Fruit fly (Drosophila melanogaster): ENCODE measurements around the gene CG32017.

DNA sequence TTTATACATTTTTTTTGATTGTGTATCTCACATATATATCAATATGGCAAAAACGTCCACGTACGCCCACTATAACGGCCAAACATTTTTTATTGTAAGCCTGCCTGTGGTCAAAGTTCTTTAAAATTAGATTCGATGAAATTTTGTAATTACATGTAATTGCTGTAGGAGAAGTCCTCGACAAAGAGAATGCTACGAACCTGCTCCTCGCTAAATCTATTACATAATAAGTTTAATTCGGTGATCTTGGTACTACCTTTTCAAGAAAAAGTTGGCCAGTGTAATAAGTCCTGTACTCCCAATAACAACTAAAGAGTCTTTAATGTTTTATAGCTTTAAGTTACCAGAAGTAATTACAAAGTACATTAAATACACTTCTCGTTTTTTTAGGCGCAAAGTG is 29.7 kb upstream of the CG32017 start:
- TF ChIP-seq Myc (optimal IDR thresholded peaks at IDR 0.05) = no peak
- no peak for TF ChIP-seq psq (optimal IDR thresholded peaks at IDR 0.05)
- no peak for TF ChIP-seq ttk (optimal IDR thresholded peaks at IDR 0.05)
- no peak for TF ChIP-seq h (optimal IDR thresholded peaks at IDR 0.05)
- TF ChIP-seq Sin3A (optimal IDR thresholded peaks at IDR 0.05) = no peak
